Worm (Caenorhabditis elegans): ENCODE results near the gene rbm-25.

The rbm-25 gene

DNA sequence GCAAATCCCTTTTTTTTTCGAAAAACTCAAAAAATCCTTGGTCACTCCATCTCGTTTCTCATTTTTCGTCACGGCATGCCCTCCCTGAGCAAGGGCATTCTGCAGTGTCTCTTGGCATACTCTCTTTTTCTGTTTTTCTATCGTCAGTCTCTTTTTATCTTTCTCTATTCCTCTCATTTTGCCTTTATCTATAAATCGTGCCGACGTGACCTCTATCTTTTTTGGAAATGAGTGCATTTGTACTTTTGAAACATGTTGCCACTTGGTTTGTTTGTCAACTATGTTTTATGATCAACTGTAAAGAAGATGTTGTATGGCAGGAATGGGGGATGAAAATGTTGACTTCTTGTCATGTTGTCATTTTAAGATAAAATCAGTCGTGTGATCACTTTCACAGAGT, 30.9 kb downstream of the rbm-25 start (continued):
- TF ChIP-seq set-16 (GFP tag; IDR thresholded peaks at IDR 0.05), result no peak
- TF ChIP-seq dmd-6 (GFP tag; IDR thresholded peaks at IDR 0.05), result peak; percentile 60
- TF ChIP-seq mdl-1 (tag; optimal IDR thresholded peaks at IDR 0.05), result peak; percentile 19 to 79
- TF ChIP-seq D1046.2 (GFP tag; IDR thresholded peaks at IDR 0.05), result no peak
- no peak for TF ChIP-seq zip-2 (tag; optimal IDR thresholded peaks at IDR 0.05)
- TF ChIP-seq F44E2.7 (GFP tag; IDR thresholded peaks at IDR 0.05), result no peak
- TF ChIP-seq zip-11 (GFP tag; IDR thresholded peaks at IDR 0.05), result no peak
- TF ChIP-seq tag-97 (GFP tag; IDR thresholded peaks at IDR 0.05), result no peak
- TF ChIP-seq Y48G9A.11 (GFP tag; IDR thresholded peaks at IDR 0.05), result no peak
- TF ChIP-seq fkh-10 (GFP tag; optimal IDR thresholded peaks at IDR 0.05), result no peak
- TF ChIP-seq spr-1 (tag; optimal IDR thresholded peaks at IDR 0.05), result no peak
- TF ChIP-seq ceh-20 (GFP tag; IDR thresholded peaks at IDR 0.05), result no peak
- TF ChIP-seq hmg-1.1 (GFP tag; IDR thresholded peaks at IDR 0.05), result peak; percentile 44; the same call in 1 of the 2 replicates
- TF ChIP-seq F26F4.8 (GFP tag; conservative IDR thresholded peaks at IDR 0.05), result no peak
- peak; percentile 81 for TF ChIP-seq nhr-28 (tag; optimal IDR thresholded peaks at IDR 0.05)
- no peak for TF ChIP-seq mdt-29 (GFP tag; IDR thresholded peaks at IDR 0.05)
- peak; percentile 80 for TF ChIP-seq hlh-30 (tag; optimal IDR thresholded peaks at IDR 0.05; ENCODE audit: insufficient read depth)
- TF ChIP-seq nhr-111 (GFP tag; optimal IDR thresholded peaks at IDR 0.05), result no peak
- no peak for TF ChIP-seq attf-4 (tag; optimal IDR thresholded peaks at IDR 0.05)
- no peak for TF ChIP-seq sdz-12 (GFP tag; optimal IDR thresholded peaks at IDR 0.05)
- no peak for TF ChIP-seq T20F7.1 (GFP tag; optimal IDR thresholded peaks at IDR 0.05)
- no peak for TF ChIP-seq lim-7 (GFP tag; IDR thresholded peaks at IDR 0.05)
- no peak for TF ChIP-seq daf-19 (GFP tag; conservative IDR thresholded peaks at IDR 0.05)
- no peak for TF ChIP-seq Y75B8A.6 (GFP tag; IDR thresholded peaks at IDR 0.05)
- no peak for TF ChIP-seq aly-2 (tag; optimal IDR thresholded peaks at IDR 0.05)
- TF ChIP-seq ceh-28 (tag; optimal IDR thresholded peaks at IDR 0.05), result no peak
- TF ChIP-seq lin-15B (tag; optimal IDR thresholded peaks at IDR 0.05), result no peak
- no peak for TF ChIP-seq Y105C5A.15 (GFP tag; IDR thresholded peaks at IDR 0.05)
- peak; percentile 74 for TF ChIP-seq nhr-77 (tag; optimal IDR thresholded peaks at IDR 0.05)
- TF ChIP-seq daf-16 (GFP tag; optimal IDR thresholded peaks at IDR 0.05), result no peak
- TF ChIP-seq daf-16 (tag; optimal IDR thresholded peaks at IDR 0.05), result peak; percentile 70
- no peak for TF ChIP-seq daf-8 (GFP tag; IDR thresholded peaks at IDR 0.05)
- no peak for TF ChIP-seq Y5F2A.4 (GFP tag; optimal IDR thresholded peaks at IDR 0.05)
- no peak for TF ChIP-seq ceh-44 (GFP tag; IDR thresholded peaks at IDR 0.05)
- no peak for TF ChIP-seq zfp-3 (GFP tag; conservative IDR thresholded peaks at IDR 0.05)
- no peak for TF ChIP-seq fos-1 (tag; optimal IDR thresholded peaks at IDR 0.05)
- no peak for TF ChIP-seq F37D6.2 (tag; optimal IDR thresholded peaks at IDR 0.05)
- no peak for TF ChIP-seq pha-4 (GFP tag; IDR thresholded peaks at IDR 0.05)
- no peak for TF ChIP-seq pha-4 (tag; optimal IDR thresholded peaks at IDR 0.05)
- TF ChIP-seq ztf-11 (tag; optimal IDR thresholded peaks at IDR 0.05), result no peak
- peak; percentile 48 for TF ChIP-seq pqm-1 (tag; optimal IDR thresholded peaks at IDR 0.05)
- TF ChIP-seq ctbp-1 (GFP tag; IDR thresholded peaks at IDR 0.05), result no peak
- no peak for TF ChIP-seq ceh-62 (tag; optimal IDR thresholded peaks at IDR 0.05)
- TF ChIP-seq skn-1 (tag; optimal IDR thresholded peaks at IDR 0.05), result no peak
- no peak for TF ChIP-seq php-3 (GFP tag; IDR thresholded peaks at IDR 0.05)
- no peak for TF ChIP-seq ceh-32 (tag; optimal IDR thresholded peaks at IDR 0.05; ENCODE audit: poor library complexity)
- peak; percentile 19 for TF ChIP-seq rbr-2 (tag; optimal IDR thresholded peaks at IDR 0.05)
- no peak for TF ChIP-seq ces-1 (GFP tag; optimal IDR thresholded peaks at IDR 0.05)
- no peak for TF ChIP-seq saeg-2 (GFP tag; IDR thresholded peaks at IDR 0.05)
- TF ChIP-seq nhr-48 (tag; optimal IDR thresholded peaks at IDR 0.05), result peak; percentile 74
- peak; percentile 65 for TF ChIP-seq nhr-11 (tag; optimal IDR thresholded peaks at IDR 0.05)
- TF ChIP-seq ama-1 (optimal IDR thresholded peaks at IDR 0.05), result no peak
- peak; percentile 18 to 76 for TF ChIP-seq lsy-2 (tag; optimal IDR thresholded peaks at IDR 0.05)
- no peak for TF ChIP-seq madf-5 (GFP tag; IDR thresholded peaks at IDR 0.05)
